Fruit fly (Drosophila melanogaster) whole organism: ENCODE data around the gene AspRS-m.

Experiments
- CG8478 ChIP-seq: fragments of >200 bp; optimal IDR thresholded peaks from 2 replicates; lab custom pipeline; 2018; ENCODE audit warnings: inconsistent platforms
- Dll ChIP-seq: fragments of >200 bp; optimal IDR thresholded peaks from 2 replicates; lab custom pipeline; 2017
- EcR ChIP-seq, 2 experiments: fragments of >200 bp; optimal IDR thresholded peaks; 2 replicates each; lab custom pipeline; 2017; ENCODE audit warnings: missing biosample characterization in 2 of 2, missing genetic modification characterization in 2 of 2, missing genetic modification reagents in 2 of 2
- pan ChIP-seq: fragments of >200 bp; optimal IDR thresholded peaks from 2 replicates; lab custom pipeline; 2017
- psq ChIP-seq: fragments of >200 bp; optimal IDR thresholded peaks from 2 replicates; lab custom pipeline; 2017
- usp ChIP-seq: fragments of >200 bp; optimal IDR thresholded peaks from 2 replicates; lab custom pipeline; 2017; ENCODE audit warnings: missing biosample characterization, missing genetic modification characterization, mixed read lengths

AspRS-m gene

dm6 chr2L:16857665-16858064 is 30.8 kb downstream of the AspRS-m start:
- TF ChIP-seq psq (lab: Kevin White, UChicago) (no peak), Dll (lab: Kevin White, UChicago) (no peak), usp (GFP tag; lab: Kevin White, UChicago) (no peak), EcR (GFP tag; optimal IDR thresholded peaks at IDR 0.05; lab: Kevin White, UChicago) (no peak), pan (no peak), CG8478 (lab: Kevin White, UChicago) (no peak)

DNA sequence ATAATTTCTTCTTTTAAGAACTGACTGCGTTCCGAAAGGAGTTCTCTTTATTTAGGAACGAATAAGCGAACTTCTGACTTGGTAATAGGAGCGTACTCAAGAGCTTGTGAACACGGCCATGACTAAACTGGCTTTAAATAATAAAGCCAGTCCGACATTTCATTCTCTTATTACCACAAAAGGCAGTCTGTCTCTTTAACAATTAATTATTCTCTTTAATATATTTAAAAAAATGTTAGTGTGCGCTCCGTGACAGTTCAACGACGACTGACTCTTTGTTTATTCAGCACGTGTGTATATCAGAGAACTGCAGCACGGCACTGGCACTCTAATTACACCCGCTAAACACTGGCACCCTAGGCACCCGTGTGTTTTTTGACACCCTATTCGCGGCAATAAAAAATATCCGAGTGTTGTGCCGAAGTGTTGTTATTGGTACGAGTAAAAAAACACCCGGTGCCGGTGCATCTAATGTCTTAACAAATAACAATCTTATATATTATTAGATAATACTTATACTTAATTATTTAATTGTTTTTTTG is 31.7 kb downstream of the AspRS-m start, which contains the start of gene CG31809:
Gene CG31809 (minus strand): TSS at position 249 of the 542 bp plus-strand sequence.
- TF ChIP-seq usp (GFP tag; lab: Kevin White, UChicago) (no peak), EcR (GFP tag; optimal IDR thresholded peaks at IDR 0.05; lab: Kevin White, UChicago) (no peak), CG8478 (lab: Kevin White, UChicago) (no peak), pan (peak; percentile 40)

DNA sequence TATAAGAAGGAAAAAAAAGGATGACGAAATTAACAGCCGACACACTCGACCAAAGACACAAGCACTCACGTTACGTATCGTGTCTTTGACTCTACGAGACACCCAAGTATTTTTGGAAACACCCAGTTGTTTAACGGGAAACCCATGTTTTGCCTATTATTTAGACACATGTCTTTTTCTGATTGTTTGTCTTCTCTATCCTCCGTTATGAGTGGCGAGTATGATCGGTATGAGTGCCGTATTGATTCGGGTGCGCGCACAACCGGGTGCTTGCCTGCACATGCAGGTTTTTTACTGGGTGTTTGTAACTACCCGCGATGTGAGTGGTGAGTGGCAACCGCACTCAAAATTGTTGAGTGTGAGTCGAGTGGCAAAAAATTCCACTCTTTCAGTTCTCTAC is 32.2 kb downstream of the AspRS-m start:
- TF ChIP-seq usp (GFP tag; lab: Kevin White, UChicago): no peak
- peak; percentile 57 for TF ChIP-seq pan

DNA sequence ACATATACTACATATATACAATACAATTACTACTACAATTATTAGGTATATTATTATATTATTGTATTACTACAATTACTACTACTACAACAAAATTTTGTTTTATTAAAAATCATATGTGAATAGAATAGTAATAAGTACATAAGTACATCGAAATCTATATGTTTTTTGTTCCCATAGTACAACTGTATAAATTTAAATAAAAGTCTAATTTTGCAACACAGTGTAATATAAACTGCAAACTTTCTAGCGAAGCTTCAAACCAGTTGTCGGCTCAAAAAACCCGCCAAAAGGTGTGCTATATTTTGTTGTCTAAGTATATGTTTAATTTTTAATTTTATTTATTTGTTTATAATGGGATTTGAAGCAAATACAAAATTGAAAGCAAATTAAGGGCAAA is 32.7 kb downstream of the AspRS-m start:
- TF ChIP-seq EcR (GFP tag; optimal IDR thresholded peaks at IDR 0.05; lab: Kevin White, UChicago): no peak
- TF ChIP-seq psq (lab: Kevin White, UChicago): no peak
- TF ChIP-seq CG8478 (lab: Kevin White, UChicago): no peak
- no peak for TF ChIP-seq pan
- no peak for TF ChIP-seq usp (GFP tag; lab: Kevin White, UChicago)
- TF ChIP-seq Dll (lab: Kevin White, UChicago): no peak

DNA sequence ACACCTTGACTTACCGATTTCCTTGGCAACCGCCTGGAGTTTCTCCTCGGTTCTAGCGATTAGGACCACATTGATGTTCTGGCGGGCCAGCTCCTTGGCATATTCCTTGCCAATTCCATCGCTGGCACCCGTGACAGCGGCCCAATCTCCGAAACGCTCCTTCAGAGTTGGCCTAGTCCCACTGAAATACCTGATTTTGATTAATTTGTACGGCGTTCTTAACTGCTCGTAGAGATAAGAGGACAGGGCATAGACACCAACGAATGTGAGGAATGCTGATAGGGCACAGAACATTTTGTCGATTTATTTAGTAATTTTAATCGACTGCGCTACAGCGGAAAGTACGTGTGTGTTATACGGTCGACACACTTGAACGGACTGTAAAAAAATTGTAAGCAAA is 34.2 kb downstream of the AspRS-m start, which contains the start of gene CG6012:
Gene CG6012 (minus strand): TSS at position 364 of the 400 bp plus-strand sequence.
- no peak for TF ChIP-seq Dll (lab: Kevin White, UChicago)
- TF ChIP-seq psq (lab: Kevin White, UChicago): no peak
- TF ChIP-seq usp (GFP tag; lab: Kevin White, UChicago): no peak
- no peak for TF ChIP-seq CG8478 (lab: Kevin White, UChicago)
- no peak for TF ChIP-seq EcR (GFP tag; optimal IDR thresholded peaks at IDR 0.05; lab: Kevin White, UChicago)
- TF ChIP-seq pan: no peak

DNA sequence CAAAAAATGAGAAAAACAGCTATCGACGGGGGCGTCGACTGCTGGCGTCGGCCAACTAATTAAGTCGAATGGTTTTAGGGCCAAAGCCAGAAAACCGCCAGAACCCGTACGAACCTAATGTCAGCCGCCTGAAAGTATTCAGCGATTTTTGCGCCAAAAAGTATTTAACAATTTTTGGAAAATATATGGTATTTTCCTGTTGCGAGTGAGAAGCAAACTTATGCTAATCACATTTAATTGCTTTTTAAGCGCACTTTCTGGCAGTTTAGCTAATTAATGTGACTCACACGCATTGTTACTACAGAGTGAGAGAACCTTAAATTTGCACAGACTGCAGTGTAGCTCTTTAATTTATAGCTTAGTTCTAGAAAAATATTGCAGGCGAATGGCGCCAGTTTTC is 35.6 kb downstream of the AspRS-m start:
- TF ChIP-seq EcR (GFP tag; optimal IDR thresholded peaks at IDR 0.05; lab: Kevin White, UChicago): no peak
- no peak for TF ChIP-seq pan
- TF ChIP-seq Dll (lab: Kevin White, UChicago): no peak
- TF ChIP-seq CG8478 (lab: Kevin White, UChicago): no peak
- TF ChIP-seq psq (lab: Kevin White, UChicago): no peak
- no peak for TF ChIP-seq usp (GFP tag; lab: Kevin White, UChicago)

- TF ChIP-seq Dll (lab: Kevin White, UChicago): no peak
- TF ChIP-seq pan: no peak
- TF ChIP-seq CG8478 (lab: Kevin White, UChicago): no peak
- no peak for TF ChIP-seq EcR (GFP tag; optimal IDR thresholded peaks at IDR 0.05; lab: Kevin White, UChicago)
- no peak for TF ChIP-seq usp (GFP tag; lab: Kevin White, UChicago)
- no peak for TF ChIP-seq psq (lab: Kevin White, UChicago)
Measured at dm6 chr2L:16868897-16869324, 42.0 kb downstream of the AspRS-m start.

DNA sequence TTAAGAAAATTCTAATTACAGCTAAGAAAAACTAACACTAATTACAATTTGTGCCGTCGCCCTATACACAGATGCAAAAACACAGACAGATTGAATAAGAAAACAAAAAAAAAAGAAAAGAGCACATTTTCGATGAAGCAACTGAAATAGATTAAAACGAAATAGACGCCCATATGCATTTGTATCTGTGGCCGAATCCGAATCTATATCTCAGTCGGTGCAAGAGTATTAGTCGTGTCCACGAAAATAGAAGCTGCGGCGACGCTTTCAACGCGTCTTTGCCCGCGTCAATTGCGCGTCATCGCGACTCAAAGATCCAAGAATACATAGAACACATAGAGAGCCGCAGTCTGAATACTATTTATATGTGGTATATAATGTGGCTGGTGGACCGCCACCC is 48.0 kb downstream of the AspRS-m start:
- TF ChIP-seq usp (GFP tag; lab: Kevin White, UChicago): no peak
- no peak for TF ChIP-seq Dll (lab: Kevin White, UChicago)
- TF ChIP-seq EcR (GFP tag; optimal IDR thresholded peaks at IDR 0.05; lab: Kevin White, UChicago): no peak
- no peak for TF ChIP-seq psq (lab: Kevin White, UChicago)
- TF ChIP-seq pan: no peak
- no peak for TF ChIP-seq CG8478 (lab: Kevin White, UChicago)

DNA sequence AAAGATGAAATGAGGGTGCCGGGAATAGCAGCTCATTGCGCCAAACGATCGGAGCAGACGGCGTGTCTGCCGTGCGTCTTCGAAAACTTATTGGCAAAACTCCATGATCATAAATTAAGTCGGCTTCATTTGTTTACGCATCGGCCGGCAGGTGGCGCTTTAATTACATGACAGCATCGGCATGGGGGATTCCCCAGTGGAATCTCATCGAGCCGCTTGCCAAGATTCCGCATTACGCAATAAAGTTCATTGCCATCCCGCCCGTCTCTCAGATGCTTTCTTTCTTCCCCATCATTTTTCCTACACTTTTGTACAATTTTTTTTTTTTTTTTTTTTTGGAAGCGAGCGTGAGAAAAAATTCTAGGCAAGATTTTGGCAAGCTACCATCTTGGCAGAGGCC is 49.7 kb downstream of the AspRS-m start:
- TF ChIP-seq Dll (lab: Kevin White, UChicago) (no peak), EcR (GFP tag; optimal IDR thresholded peaks at IDR 0.05; lab: Kevin White, UChicago) (no peak), psq (lab: Kevin White, UChicago) (no peak), usp (GFP tag; lab: Kevin White, UChicago) (no peak), pan (no peak), CG8478 (lab: Kevin White, UChicago) (no peak)

- no peak for TF ChIP-seq EcR (GFP tag; optimal IDR thresholded peaks at IDR 0.05; lab: Kevin White, UChicago)
- no peak for TF ChIP-seq pan
- TF ChIP-seq CG8478 (lab: Kevin White, UChicago): no peak
- TF ChIP-seq psq (lab: Kevin White, UChicago): no peak
- no peak for TF ChIP-seq usp (GFP tag; lab: Kevin White, UChicago)
- no peak for TF ChIP-seq Dll (lab: Kevin White, UChicago)
Measured at dm6 chr2L:16877678-16878077, 50.8 kb downstream of the AspRS-m start.

dm6 chr2L:16879288-16879687 is 52.4 kb downstream of the AspRS-m start, which contains the start of the genes CG32832, CG31743 and CG34313:
Gene CG32832, minus strand, starts transcription at chr2L:16879290.
Gene CG31743, plus strand, starts transcription at chr2L:16879517.
Gene CG34313, plus strand, starts transcription at chr2L:16879517.
- TF ChIP-seq EcR (GFP tag; optimal IDR thresholded peaks at IDR 0.05; lab: Kevin White, UChicago): no peak

DNA sequence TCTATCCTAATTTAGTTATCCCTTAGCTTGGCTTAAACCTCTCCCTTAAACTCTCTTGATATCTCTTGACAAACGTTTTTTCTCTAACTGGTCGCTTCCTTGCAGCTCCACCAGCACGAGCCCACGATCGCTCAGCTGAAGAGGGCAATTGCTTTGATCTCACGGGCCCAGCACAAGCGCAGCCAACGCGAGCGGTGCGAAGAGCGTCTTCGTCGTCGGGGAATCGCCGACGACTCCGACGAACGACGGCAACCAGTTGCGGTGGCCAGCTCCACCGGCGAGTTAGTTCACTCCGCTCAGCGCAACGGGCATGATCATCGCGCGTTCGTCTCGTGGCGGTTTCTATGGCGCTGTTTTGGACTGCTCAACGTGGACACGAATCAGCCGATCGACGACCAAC is 54.1 kb downstream of the AspRS-m start:
- TF ChIP-seq Dll (lab: Kevin White, UChicago): no peak
- TF ChIP-seq CG8478 (lab: Kevin White, UChicago): no peak
- TF ChIP-seq usp (GFP tag; lab: Kevin White, UChicago): no peak
